Worm (Caenorhabditis elegans): Measurements from ENCODE around the gene srbc-60.

The srbc-60 gene

DNA sequence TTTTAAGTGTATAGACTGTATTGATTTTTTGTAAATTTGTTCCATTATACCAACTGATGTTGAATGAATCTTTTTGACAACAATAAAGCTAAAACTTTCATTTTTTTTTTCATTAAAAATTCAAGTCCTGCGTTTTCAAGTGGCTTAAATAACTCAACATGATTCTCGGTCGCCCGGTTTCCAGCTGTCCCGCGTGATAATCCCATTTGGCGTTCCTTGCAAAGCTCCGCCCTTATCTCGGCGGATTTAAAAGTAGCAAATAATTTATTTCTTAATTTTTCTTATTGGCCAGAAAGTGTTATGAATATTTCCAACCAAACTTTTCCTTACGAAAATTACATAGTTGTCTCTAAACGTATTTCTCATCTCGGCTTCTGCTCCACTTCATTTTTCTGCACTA lies 23.9 kb upstream of the srbc-60 start, which contains the start of gene str-20:
Gene str-20, plus strand, starts transcription at position 301 of the 400 bp plus-strand sequence.
- no peak for TF ChIP-seq ceh-82 (tag; optimal IDR thresholded peaks at IDR 0.05)
- TF ChIP-seq alr-1 (tag; optimal IDR thresholded peaks at IDR 0.05; ENCODE audit: borderline replicate concordance): no peak
- TF ChIP-seq ceh-63 (GFP tag; optimal IDR thresholded peaks at IDR 0.05): no peak
- no peak for TF ChIP-seq egl-13 (tag; optimal IDR thresholded peaks at IDR 0.05)
- no peak for TF ChIP-seq mab-9 (GFP tag; IDR thresholded peaks at IDR 0.05)
- TF ChIP-seq egl-27 (tag; optimal IDR thresholded peaks at IDR 0.05): no peak
- TF ChIP-seq C16A3.4 (tag; optimal IDR thresholded peaks at IDR 0.05): no peak

- TF ChIP-seq mab-9 (GFP tag; IDR thresholded peaks at IDR 0.05): no peak
- TF ChIP-seq jun-1 (tag; optimal IDR thresholded peaks at IDR 0.05): no peak
- TF ChIP-seq vab-15 (tag; optimal IDR thresholded peaks at IDR 0.05): no peak
- TF ChIP-seq fkh-10 (GFP tag; optimal IDR thresholded peaks at IDR 0.05): no peak
- no peak for TF ChIP-seq nhr-28 (tag; optimal IDR thresholded peaks at IDR 0.05)
- TF ChIP-seq nhr-85 (tag): no peak
- TF ChIP-seq ces-1 (GFP tag; optimal IDR thresholded peaks at IDR 0.05): no peak
- no peak for TF ChIP-seq ceh-8 (GFP tag; optimal IDR thresholded peaks at IDR 0.05)
- TF ChIP-seq unc-30 (tag; optimal IDR thresholded peaks at IDR 0.05): no peak
- TF ChIP-seq sox-4 (tag; optimal IDR thresholded peaks at IDR 0.05): no peak
- TF ChIP-seq lin-15B (tag; optimal IDR thresholded peaks at IDR 0.05): no peak
- no peak for TF ChIP-seq xbp-1 (tag; optimal IDR thresholded peaks at IDR 0.05)
- no peak for TF ChIP-seq irx-1 (tag; optimal IDR thresholded peaks at IDR 0.05)
- TF ChIP-seq dsc-1 (tag; optimal IDR thresholded peaks at IDR 0.05): no peak
- TF ChIP-seq ztf-4 (tag; optimal IDR thresholded peaks at IDR 0.05): no peak
- no peak for TF ChIP-seq lin-39 (tag; optimal IDR thresholded peaks at IDR 0.05)
Observed at ce11 chrV:761235-761634, 18.9 kb upstream of the srbc-60 start, which contains the start of gene C05E4.15. Gene C05E4.15 (minus strand): TSS chrV:761335.

DNA sequence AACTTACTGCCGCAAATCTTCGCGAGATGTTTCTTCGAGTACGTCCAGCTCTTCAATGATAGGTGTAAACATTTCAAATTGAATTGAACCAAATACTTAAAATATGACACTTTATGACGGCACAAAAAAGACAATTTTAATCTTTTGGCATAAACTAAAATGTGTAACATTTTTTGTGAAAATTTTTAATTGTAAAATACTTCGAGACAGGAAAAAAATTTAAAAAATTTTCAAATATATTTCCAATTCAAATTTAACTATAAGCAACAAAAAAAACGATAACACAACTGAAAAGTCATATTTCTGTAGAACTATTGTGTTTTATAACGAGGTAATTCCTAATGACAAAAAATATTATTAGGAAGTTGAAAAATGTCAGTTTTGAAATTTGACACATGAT lies 18.2 kb upstream of the srbc-60 start, which contains the start of gene C05E4.12:
Gene C05E4.12, minus strand, starts transcription at position 101 of the 400 bp plus-strand sequence.
- TF ChIP-seq nhr-237 (tag; optimal IDR thresholded peaks at IDR 0.05) (no peak), ces-1 (GFP tag; optimal IDR thresholded peaks at IDR 0.05) (no peak), unc-30 (tag; optimal IDR thresholded peaks at IDR 0.05) (no peak), nhr-85 (tag) (no peak), nhr-76 (tag; optimal IDR thresholded peaks at IDR 0.05) (no peak), ceh-90 (tag; optimal IDR thresholded peaks at IDR 0.05) (no peak), lin-15B (tag; optimal IDR thresholded peaks at IDR 0.05) (no peak), blmp-1 (tag; optimal IDR thresholded peaks at IDR 0.05) (no peak), lir-3 (tag; optimal IDR thresholded peaks at IDR 0.05; ENCODE audit: poor library complexity) (no peak), elt-2 (tag; optimal IDR thresholded peaks at IDR 0.05) (no peak), vab-15 (tag; optimal IDR thresholded peaks at IDR 0.05) (no peak), mef-2 (tag; optimal IDR thresholded peaks at IDR 0.05) (no peak), mab-9 (GFP tag; IDR thresholded peaks at IDR 0.05) (no peak), lsy-2 (tag; optimal IDR thresholded peaks at IDR 0.05) (no peak), rnt-1 (tag; optimal IDR thresholded peaks at IDR 0.05) (no peak), ztf-11 (tag; optimal IDR thresholded peaks at IDR 0.05) (no peak), ama-1 (optimal IDR thresholded peaks at IDR 0.05) (no peak), unc-98 (GFP tag; IDR thresholded peaks at IDR 0.05) (no peak)

ce11 chrV:762340-762739 lies 17.8 kb upstream of the srbc-60 start, which contains the start of gene srp-2:
Gene srp-2 (plus strand): TSS chrV:762640.
- TF ChIP-seq C04F5.9 (tag; optimal IDR thresholded peaks at IDR 0.05) (no peak), snu-23 (GFP tag; optimal IDR thresholded peaks at IDR 0.05) (no peak), jun-1 (tag; optimal IDR thresholded peaks at IDR 0.05) (no peak)

ce11 chrV:764732-765131 lies 15.4 kb upstream of the srbc-60 start, which contains the start of gene str-238:
Gene str-238 (plus strand): TSS chrV:765032.
- no peak for TF ChIP-seq nhr-84 (tag; optimal IDR thresholded peaks at IDR 0.05)
- no peak for TF ChIP-seq lin-13 (GFP tag; optimal IDR thresholded peaks at IDR 0.05)
- TF ChIP-seq egl-27 (tag; optimal IDR thresholded peaks at IDR 0.05): no peak
- TF ChIP-seq snpc-4 (tag; optimal IDR thresholded peaks at IDR 0.05): no peak
- no peak for TF ChIP-seq nhr-76 (tag; optimal IDR thresholded peaks at IDR 0.05)
- no peak for TF ChIP-seq hlh-17 (GFP tag; optimal IDR thresholded peaks at IDR 0.05; ENCODE audit: borderline replicate concordance)
- TF ChIP-seq nhr-85 (tag): peak; percentile 2

All from whole organism, L1 larva.